Fruit fly (Drosophila melanogaster) whole organism, embryonic: Measurements from ENCODE around the gene CG3224.

Source experiments
- Atf-2 ChIP-seq: fragments of 200-800 bp; sonication (Bioruptor generic); optimal IDR thresholded peaks from 2 replicates; lab custom pipeline; 2016; ENCODE audit warnings: missing biosample characterization, missing genetic modification characterization
- CG10366 ChIP-seq: fragments of 200-800 bp; sonication (Bioruptor generic); IDR thresholded peaks from 2 replicates; pipeline ENCODE4 v1.3.6; 2022; ENCODE audit warnings: missing biosample characterization, missing genetic modification characterization
- CG10979 ChIP-seq: fragments of 200-800 bp; sonication (Bioruptor generic); optimal IDR thresholded peaks from 2 replicates; lab custom pipeline; 2018; ENCODE audit warnings: missing biosample characterization, mild to moderate bottlenecking, missing genetic modification characterization, moderate library complexity
- CG11456 ChIP-seq: fragments of 200-800 bp; sonication (Bioruptor generic); IDR thresholded peaks from 3 replicates; pipeline ENCODE4 v1.3.6; 2022; ENCODE audit warnings: missing biosample characterization, missing genetic modification characterization
- CG11504 ChIP-seq: fragments of 200-800 bp; sonication (Bioruptor generic); optimal IDR thresholded peaks from 3 replicates; lab custom pipeline; 2019; ENCODE audit warnings: missing biosample characterization, mild to moderate bottlenecking, missing genetic modification characterization, moderate library complexity
- CG11695 ChIP-seq: fragments of 200-800 bp; sonication (Bioruptor generic); IDR thresholded peaks from 3 replicates; pipeline ENCODE4 v1.3.6; 2022; ENCODE audit warnings: missing biosample characterization, missing genetic modification characterization
- CG12219 ChIP-seq: fragments of 200-800 bp; sonication (Bioruptor generic); optimal IDR thresholded peaks from 3 replicates; lab custom pipeline; 2018; ENCODE audit warnings: missing biosample characterization, mild to moderate bottlenecking, missing genetic modification characterization
- CG12744 ChIP-seq: fragments of 200-800 bp; sonication (Bioruptor generic); optimal IDR thresholded peaks from 2 replicates; lab custom pipeline; 2016; ENCODE audit warnings: missing biosample characterization, missing genetic modification characterization
- CG15073 ChIP-seq: fragments of 200-800 bp; sonication (Bioruptor generic); optimal IDR thresholded peaks from 2 replicates; lab custom pipeline; 2016; ENCODE audit warnings: missing biosample characterization, missing genetic modification characterization
- CG16813 ChIP-seq: fragments of 200-800 bp; sonication (Bioruptor generic); IDR thresholded peaks from 3 replicates; pipeline ENCODE4 v1.3.6; 2022; ENCODE audit warnings: missing biosample characterization, missing genetic modification characterization; ENCODE audit not compliant: partially characterized antibody
- CG17186 ChIP-seq: fragments of 200-800 bp; sonication (Bioruptor generic); optimal IDR thresholded peaks from 3 replicates; lab custom pipeline; 2017; ENCODE audit warnings: missing biosample characterization, missing genetic modification reagents, missing genetic modification characterization
- CG17328 ChIP-seq: fragments of 200-800 bp; sonication (Bioruptor generic); IDR thresholded peaks from 2 replicates; pipeline ENCODE4 v1.3.6; 2022; ENCODE audit warnings: missing biosample characterization, missing genetic modification characterization
- CG17361 ChIP-seq: fragments of 200-800 bp; sonication (Bioruptor generic); IDR thresholded peaks from 3 replicates; pipeline ENCODE4 v1.3.6; 2022; ENCODE audit warnings: missing biosample characterization, missing genetic modification characterization
- CG17612 ChIP-seq: fragments of 200-800 bp; sonication (Bioruptor generic); IDR thresholded peaks from 2 replicates; pipeline ENCODE4 v1.3.6; 2022; ENCODE audit warnings: missing biosample characterization, missing genetic modification characterization
- CG31365 ChIP-seq: fragments of 200-800 bp; sonication (Bioruptor generic); optimal IDR thresholded peaks from 2 replicates; lab custom pipeline; 2018; ENCODE audit warnings: missing biosample characterization, mild to moderate bottlenecking, missing genetic modification characterization
- CG33213 ChIP-seq: fragments of 200-800 bp; sonication (Bioruptor generic); optimal IDR thresholded peaks from 3 replicates; lab custom pipeline; 2016; ENCODE audit warnings: missing biosample characterization, missing genetic modification characterization
- CG3726 ChIP-seq: fragments of 200-800 bp; sonication (Bioruptor generic); IDR thresholded peaks from 3 replicates; pipeline ENCODE4, ENCODE4 v1.3.6; 2022; ENCODE audit warnings: missing biosample characterization, missing genetic modification characterization
- CG4328 ChIP-seq: fragments of 200-800 bp; sonication (Bioruptor generic); optimal IDR thresholded peaks from 3 replicates; lab custom pipeline; 2017; ENCODE audit warnings: missing biosample characterization, missing genetic modification reagents, missing genetic modification characterization
- CG4854 ChIP-seq: fragments of 200-800 bp; sonication (Bioruptor generic); optimal IDR thresholded peaks from 2 replicates; lab custom pipeline; 2016; ENCODE audit warnings: missing biosample characterization, missing genetic modification characterization, inconsistent platforms
- CG6683 ChIP-seq: fragments of 200-800 bp; sonication (Bioruptor generic); optimal IDR thresholded peaks from 2 replicates; lab custom pipeline; 2017; ENCODE audit warnings: missing biosample characterization, mild to moderate bottlenecking, missing genetic modification characterization, missing genetic modification reagents
- CG8089 ChIP-seq: fragments of 200-800 bp; sonication (Bioruptor generic); optimal IDR thresholded peaks from 3 replicates; lab custom pipeline; 2016; ENCODE audit warnings: missing biosample characterization, missing genetic modification characterization
- CG8281 ChIP-seq: fragments of 200-800 bp; sonication (Bioruptor generic); optimal IDR thresholded peaks from 2 replicates; lab custom pipeline; 2018; ENCODE audit warnings: missing biosample characterization, mild to moderate bottlenecking, missing genetic modification characterization, moderate library complexity
- Camta ChIP-seq: fragments of 200-800 bp; sonication (Bioruptor generic); optimal IDR thresholded peaks from 2 replicates; lab custom pipeline; 2016; ENCODE audit warnings: missing biosample characterization, missing genetic modification characterization
- Doc2 ChIP-seq: fragments of 200-800 bp; sonication (Bioruptor generic); IDR thresholded peaks from 2 replicates; pipeline ENCODE4 v1.3.6; 2022; ENCODE audit warnings: missing biosample characterization, missing genetic modification characterization
- Drgx ChIP-seq: fragments of 200-800 bp; sonication (Bioruptor generic); IDR thresholded peaks from 2 replicates; pipeline ENCODE4 v1.3.6; 2022; ENCODE audit warnings: missing biosample characterization, missing genetic modification characterization
- Fer1 ChIP-seq: fragments of 200-800 bp; sonication (Bioruptor generic); optimal IDR thresholded peaks from 2 replicates; lab custom pipeline; 2017; ENCODE audit warnings: missing biosample characterization, mild to moderate bottlenecking, missing genetic modification characterization
- H15 ChIP-seq: fragments of 200-800 bp; sonication (Bioruptor generic); IDR thresholded peaks from 3 replicates; pipeline ENCODE4 v1.3.6; 2022; ENCODE audit warnings: missing biosample characterization, missing genetic modification characterization
- HmgZ ChIP-seq: fragments of 200-800 bp; sonication (Bioruptor generic); optimal IDR thresholded peaks from 2 replicates; lab custom pipeline; 2018; ENCODE audit warnings: missing biosample characterization, mild to moderate bottlenecking, missing genetic modification characterization
- Hr78 ChIP-seq, 2 experiments: fragments of 200-800 bp in 1 of 2; fragments of >200 bp in 1 of 2; sonication (Bioruptor generic) in 1 of 2; optimal IDR thresholded peaks; 2 replicates each; lab custom pipeline; 2017 to 2019; ENCODE audit warnings: missing biosample characterization in 2 of 2, missing genetic modification characterization in 2 of 2, mild to moderate bottlenecking in 1 of 2, moderate library complexity in 1 of 2
- Six4 ChIP-seq: fragments of 200-800 bp; sonication (Bioruptor generic); optimal IDR thresholded peaks from 2 replicates; lab custom pipeline; 2016; ENCODE audit warnings: missing biosample characterization, missing genetic modification characterization
- Sry-δ ChIP-seq: fragments of 200-800 bp; sonication (Bioruptor generic); optimal IDR thresholded peaks from 2 replicates; lab custom pipeline; 2016; ENCODE audit warnings: missing biosample characterization, missing genetic modification characterization
- Taf1 ChIP-seq: fragments of 200-800 bp; sonication (Bioruptor generic); IDR thresholded peaks from 2 replicates; pipeline ENCODE4 v1.3.6; 2022; ENCODE audit warnings: missing biosample characterization, missing genetic modification characterization
- Vsx1 ChIP-seq: fragments of 200-800 bp; sonication (Bioruptor generic); optimal IDR thresholded peaks from 2 replicates; lab custom pipeline; 2017; ENCODE audit warnings: missing biosample characterization, mild to moderate bottlenecking, missing genetic modification characterization, missing genetic modification reagents
- ato ChIP-seq: fragments of 200-800 bp; sonication (Bioruptor generic); IDR thresholded peaks from 2 replicates; pipeline ENCODE4 v1.3.6; 2022; ENCODE audit warnings: missing biosample characterization, missing genetic modification characterization; ENCODE audit not compliant: partially characterized antibody
- bab2 ChIP-seq: fragments of 200-800 bp; sonication (Bioruptor generic); optimal IDR thresholded peaks from 2 replicates; lab custom pipeline; 2016; ENCODE audit warnings: missing biosample characterization, missing genetic modification characterization
- dm ChIP-seq: fragments of 200-800 bp; sonication (Bioruptor generic); optimal IDR thresholded peaks from 3 replicates; lab custom pipeline; 2016; ENCODE audit warnings: missing biosample characterization, missing genetic modification characterization
- ftz-f1 ChIP-seq: fragments of 200-800 bp; sonication (Bioruptor generic); optimal IDR thresholded peaks from 2 replicates; lab custom pipeline; 2016; ENCODE audit warnings: missing biosample characterization, missing genetic modification characterization
- gcm ChIP-seq: fragments of 200-800 bp; sonication (Bioruptor generic); optimal IDR thresholded peaks from 2 replicates; lab custom pipeline; 2019; ENCODE audit warnings: missing biosample characterization, mild to moderate bottlenecking, missing genetic modification characterization, moderate library complexity
- gcm2 ChIP-seq: fragments of 200-800 bp; sonication (Bioruptor generic); optimal IDR thresholded peaks from 2 replicates; lab custom pipeline; 2016; ENCODE audit warnings: missing biosample characterization, missing genetic modification characterization
- gfzf ChIP-seq: fragments of 200-800 bp; sonication (Bioruptor generic); optimal IDR thresholded peaks from 2 replicates; lab custom pipeline; 2016; ENCODE audit warnings: missing biosample characterization, mild to moderate bottlenecking, missing genetic modification characterization, moderate library complexity
- gt ChIP-seq: fragments of 200-800 bp; sonication (Bioruptor generic); IDR thresholded peaks from 2 replicates; pipeline ENCODE4 v1.3.6; 2022; ENCODE audit warnings: missing biosample characterization, missing genetic modification characterization
- hb ChIP-seq: fragments of 200-800 bp; sonication (Bioruptor generic); IDR thresholded peaks from 3 replicates; pipeline ENCODE4 v1.3.6; 2022; ENCODE audit warnings: missing biosample characterization, missing genetic modification characterization; ENCODE audit not compliant: partially characterized antibody
- kay ChIP-seq: fragments of 200-800 bp; sonication (Bioruptor generic); optimal IDR thresholded peaks from 2 replicates; lab custom pipeline; 2016; ENCODE audit warnings: missing biosample characterization, missing genetic modification characterization
- knrl ChIP-seq: fragments of 200-800 bp; sonication (Bioruptor generic); IDR thresholded peaks from 3 replicates; pipeline ENCODE4 v1.3.6; 2022; ENCODE audit warnings: missing biosample characterization, missing genetic modification characterization; ENCODE audit not compliant: partially characterized antibody
- mirr ChIP-seq: fragments of 200-800 bp; sonication (Bioruptor generic); optimal IDR thresholded peaks from 3 replicates; lab custom pipeline; 2018; ENCODE audit warnings: missing biosample characterization, mild to moderate bottlenecking, missing genetic modification characterization
- pnt ChIP-seq: fragments of 200-800 bp; sonication (Bioruptor generic); optimal IDR thresholded peaks from 3 replicates; lab custom pipeline; 2016; ENCODE audit warnings: missing biosample characterization, missing genetic modification characterization
- run ChIP-seq: fragments of 200-800 bp; sonication (Bioruptor generic); optimal IDR thresholded peaks from 3 replicates; lab custom pipeline; 2018; ENCODE audit warnings: missing biosample characterization, mild to moderate bottlenecking, missing genetic modification characterization
- schlank ChIP-seq: fragments of 200-800 bp; sonication (Bioruptor generic); optimal IDR thresholded peaks from 2 replicates; lab custom pipeline; 2018; ENCODE audit warnings: missing biosample characterization, mild to moderate bottlenecking, missing genetic modification characterization
- scrt ChIP-seq: fragments of 200-800 bp; sonication (Bioruptor generic); optimal IDR thresholded peaks from 2 replicates; lab custom pipeline; 2018; ENCODE audit warnings: missing biosample characterization, mild to moderate bottlenecking, missing genetic modification characterization, moderate library complexity
- trem ChIP-seq: fragments of 200-800 bp; optimal IDR thresholded peaks from 3 replicates; lab custom pipeline; 2019; ENCODE audit warnings: missing biosample characterization, mild to moderate bottlenecking, missing genetic modification characterization, moderate library complexity
- tup ChIP-seq: fragments of 200-800 bp; sonication (Bioruptor generic); optimal IDR thresholded peaks from 2 replicates; lab custom pipeline; 2016; ENCODE audit warnings: missing biosample characterization, mild to moderate bottlenecking, missing genetic modification characterization, moderate library complexity

CG3224 gene

DNA sequence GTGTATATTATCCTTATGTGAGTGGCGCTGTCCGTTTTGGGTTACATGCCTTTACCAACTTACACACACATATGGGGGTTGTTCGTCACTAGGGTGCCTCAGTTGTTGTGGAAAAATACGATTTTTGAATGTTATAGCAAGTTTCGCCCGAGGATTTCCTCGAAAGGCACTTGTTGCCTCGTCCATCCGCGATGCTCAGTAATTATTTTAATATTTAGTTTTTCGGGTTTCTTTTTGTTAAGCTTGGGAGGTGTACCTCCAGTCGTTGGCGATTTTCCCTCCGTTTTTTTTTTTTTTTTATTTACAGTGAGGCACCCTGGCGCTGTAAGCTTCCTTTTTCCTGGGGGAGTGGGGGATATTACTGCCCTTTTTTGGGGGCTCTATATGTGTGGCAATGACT, 35.2 kb upstream of the CG3224 start (continued):
- peak; percentile 76 for TF ChIP-seq Drgx (GFP tag; lab: Robert Waterston, UW)
- no peak for TF ChIP-seq CG33213 (GFP tag; lab: Kevin White, UChicago)
- TF ChIP-seq CG17612 (GFP tag; lab: Robert Waterston, UW) = no peak
- TF ChIP-seq CG6683 (GFP tag; lab: Kevin White, UChicago) = peak; percentile 66
- peak; percentile 54 for TF ChIP-seq CG12744 (GFP tag; lab: Kevin White, UChicago)
- no peak for TF ChIP-seq CG16813 (GFP tag; lab: Robert Waterston, UW)
- TF ChIP-seq CG10366 (GFP tag; lab: Robert Waterston, UW) = peak; percentile 64
- no peak for TF ChIP-seq CG15073 (GFP tag; lab: Kevin White, UChicago)
- TF ChIP-seq H15 (GFP tag; lab: Robert Waterston, UW) = no peak
- peak; percentile 79 for TF ChIP-seq scrt (GFP tag; lab: Kevin White, UChicago)
- no peak for TF ChIP-seq ato (GFP tag; lab: Robert Waterston, UW)
- no peak for TF ChIP-seq knrl (GFP tag; lab: Robert Waterston, UW)
- peak; percentile 59 for TF ChIP-seq HmgZ (tag; lab: Kevin White, UChicago)
- TF ChIP-seq CG3726 = peak; percentile 46; the same call in 1 of the 3 replicates
- no peak for TF ChIP-seq dm (GFP tag; lab: Kevin White, UChicago)
- TF ChIP-seq CG4854 = no peak
- peak; percentile 62 for TF ChIP-seq CG17328 (GFP tag; lab: Robert Waterston, UW)
- TF ChIP-seq kay (GFP tag; lab: Kevin White, UChicago) = peak; percentile 29
- TF ChIP-seq Doc2 (GFP tag; lab: Robert Waterston, UW) = no peak
- peak; percentile 42 for TF ChIP-seq Atf-2
- TF ChIP-seq tup (GFP tag; lab: Kevin White, UChicago) = peak; percentile 29
- TF ChIP-seq Camta = peak; percentile 40
- TF ChIP-seq Six4 = peak; percentile 34
- TF ChIP-seq hb (GFP tag; lab: Robert Waterston, UW) = no peak
- TF ChIP-seq mirr = peak; percentile 35
- peak; percentile 72 for TF ChIP-seq CG17361
- peak; percentile 53 for TF ChIP-seq schlank (tag; lab: Kevin White, UChicago)
- TF ChIP-seq trem (tag; lab: Kevin White, UChicago) = peak; percentile 12
- no peak; the same call in 1 of the 2 replicates for TF ChIP-seq gt (GFP tag; lab: Robert Waterston, UW)
- TF ChIP-seq Fer1 = peak; percentile 92
- peak; percentile 45 for TF ChIP-seq run (tag; lab: Kevin White, UChicago)
- peak; percentile 9 for TF ChIP-seq CG8281 (tag; lab: Kevin White, UChicago)
- peak; percentile 51 for TF ChIP-seq gcm2 (GFP tag; lab: Kevin White, UChicago)
- TF ChIP-seq pnt (GFP tag; lab: Kevin White, UChicago) = peak; percentile 34
- peak; percentile 29 for TF ChIP-seq CG8089 (GFP tag; lab: Kevin White, UChicago)
- TF ChIP-seq ftz-f1 (GFP tag; lab: Kevin White, UChicago) = no peak
- TF ChIP-seq CG11504 (tag; lab: Kevin White, UChicago) = peak; percentile 74
- TF ChIP-seq CG31365 = no peak
- peak; percentile 43; the same call in 1 of the 2 replicates for TF ChIP-seq Taf1 (GFP tag; lab: Robert Waterston, UW)
- TF ChIP-seq bab2 = peak; percentile 49
- peak; percentile 72 for TF ChIP-seq CG4328 (GFP tag; lab: Kevin White, UChicago)
- TF ChIP-seq CG11456 (GFP tag; lab: Robert Waterston, UW) = peak; percentile 59; the same call in 1 of the 3 replicates
- no peak for TF ChIP-seq CG17186
- TF ChIP-seq CG12219 (GFP tag; lab: Kevin White, UChicago) = peak; percentile 46
- TF ChIP-seq CG11695 (GFP tag; lab: Robert Waterston, UW) = peak; percentile 81
- TF ChIP-seq Sry-δ (GFP tag; lab: Kevin White, UChicago) = peak; percentile 16
- peak in 1 of 2 experiments; percentile 8 for TF ChIP-seq Hr78 (GFP tag; optimal IDR thresholded peaks at IDR 0.05; lab: Kevin White, UChicago)
- TF ChIP-seq CG10979 (tag; lab: Kevin White, UChicago) = peak; percentile 64
- TF ChIP-seq gfzf (GFP tag; lab: Kevin White, UChicago) = no peak
- TF ChIP-seq gcm (GFP tag; lab: Kevin White, UChicago) = peak; percentile 58
- TF ChIP-seq Vsx1 (GFP tag; lab: Kevin White, UChicago) = peak; percentile 39
